Fruit fly (Drosophila melanogaster) whole organism, embryonic: Measurements from ENCODE around the gene run.
A peak's percentile ranks its signal among the peaks of the same experiment; 100 is the strongest.

Source experiments
- C15 ChIP-seq: fragments of 200-800 bp; sonication (Bioruptor generic); IDR thresholded peaks from 3 replicates; pipeline ENCODE4 v1.3.6; 2022; ENCODE audit warnings: missing biosample characterization, missing genetic modification characterization
- CG10366 ChIP-seq: fragments of 200-800 bp; sonication (Bioruptor generic); IDR thresholded peaks from 2 replicates; pipeline ENCODE4 v1.3.6; 2022; ENCODE audit warnings: missing biosample characterization, missing genetic modification characterization
- CG10431 ChIP-seq: fragments of 200-800 bp; sonication (Bioruptor generic); optimal IDR thresholded peaks from 3 replicates; lab custom pipeline; 2018; ENCODE audit warnings: missing biosample characterization, mild to moderate bottlenecking, missing genetic modification characterization
- CG12155 ChIP-seq: fragments of 200-800 bp; sonication (Bioruptor generic); optimal IDR thresholded peaks from 3 replicates; lab custom pipeline; 2016; ENCODE audit warnings: missing biosample characterization, missing genetic modification characterization
- CG15011 ChIP-seq: fragments of 200-800 bp; sonication (Bioruptor generic); optimal IDR thresholded peaks from 3 replicates; lab custom pipeline; 2018; ENCODE audit warnings: missing biosample characterization, mild to moderate bottlenecking, missing genetic modification characterization
- CG15479 ChIP-seq: fragments of 200-800 bp; sonication (Bioruptor generic); optimal IDR thresholded peaks from 3 replicates; lab custom pipeline; 2019; ENCODE audit warnings: missing biosample characterization, mild to moderate bottlenecking, missing genetic modification characterization, moderate library complexity
- CG18011 ChIP-seq: fragments of 200-800 bp; sonication (Bioruptor generic); optimal IDR thresholded peaks from 2 replicates; lab custom pipeline; 2017; ENCODE audit warnings: missing biosample characterization, missing genetic modification characterization, mild to moderate bottlenecking, moderate library complexity, missing genotype
- CG18619 ChIP-seq: fragments of 200-800 bp; sonication (Bioruptor generic); optimal IDR thresholded peaks from 3 replicates; lab custom pipeline; 2017; ENCODE audit warnings: missing biosample characterization, mild to moderate bottlenecking, missing genetic modification characterization
- CG30431 ChIP-seq: fragments of 200-800 bp; sonication (Bioruptor generic); optimal IDR thresholded peaks from 2 replicates; lab custom pipeline; 2017; ENCODE audit warnings: missing biosample characterization, missing genetic modification characterization
- CG33213 ChIP-seq: fragments of 200-800 bp; sonication (Bioruptor generic); optimal IDR thresholded peaks from 3 replicates; lab custom pipeline; 2016; ENCODE audit warnings: missing biosample characterization, missing genetic modification characterization
- CG34376 ChIP-seq: fragments of 200-800 bp; sonication (Bioruptor generic); optimal IDR thresholded peaks from 2 replicates; lab custom pipeline; 2018; ENCODE audit warnings: missing biosample characterization, mild to moderate bottlenecking, missing genetic modification characterization
- CG4424 ChIP-seq: fragments of 200-800 bp; sonication (Bioruptor generic); optimal IDR thresholded peaks from 3 replicates; lab custom pipeline; 2016; ENCODE audit warnings: missing biosample characterization, missing genetic modification characterization
- CG4730 ChIP-seq: fragments of 200-800 bp; sonication (Bioruptor generic); IDR thresholded peaks from 2 replicates; pipeline ENCODE4 v1.3.6; 2022; ENCODE audit warnings: missing biosample characterization, missing genetic modification characterization
- CG6272 ChIP-seq: fragments of 200-800 bp; sonication (Bioruptor generic); IDR thresholded peaks from 2 replicates; pipeline ENCODE4 v1.3.6; 2022; ENCODE audit warnings: missing biosample characterization, missing genetic modification characterization
- CG6854 ChIP-seq: fragments of 200-800 bp; sonication (Bioruptor generic); optimal IDR thresholded peaks from 3 replicates; lab custom pipeline; 2017; ENCODE audit warnings: missing biosample characterization, mild to moderate bottlenecking, missing genetic modification characterization
- CG7271 ChIP-seq: fragments of 200-800 bp; sonication (Bioruptor generic); optimal IDR thresholded peaks from 2 replicates; lab custom pipeline; 2018; ENCODE audit warnings: missing biosample characterization, mild to moderate bottlenecking, missing genetic modification characterization, moderate library complexity
- CG7556 ChIP-seq: fragments of 200-800 bp; sonication (Bioruptor generic); optimal IDR thresholded peaks from 2 replicates; lab custom pipeline; 2017; ENCODE audit warnings: missing biosample characterization, mild to moderate bottlenecking, missing genetic modification characterization
- CG7839 ChIP-seq: fragments of 200-800 bp; sonication (Bioruptor generic); optimal IDR thresholded peaks from 3 replicates; lab custom pipeline; 2018; ENCODE audit warnings: missing biosample characterization, mild to moderate bottlenecking, missing genetic modification characterization, moderate library complexity
- CG7928 ChIP-seq: fragments of 200-800 bp; sonication (Bioruptor generic); optimal IDR thresholded peaks from 2 replicates; lab custom pipeline; 2017; ENCODE audit warnings: missing biosample characterization, mild to moderate bottlenecking, missing genetic modification characterization
- D19A ChIP-seq: fragments of 200-800 bp; optimal IDR thresholded peaks from 3 replicates; lab custom pipeline; 2019; ENCODE audit warnings: missing biosample characterization, mild to moderate bottlenecking, missing genetic modification characterization, moderate library complexity
- Dad ChIP-seq: fragments of 200-800 bp; sonication (Bioruptor generic); optimal IDR thresholded peaks from 3 replicates; lab custom pipeline; 2016; ENCODE audit warnings: missing biosample characterization, missing genetic modification characterization
- Dbx ChIP-seq: fragments of 200-800 bp; sonication (Bioruptor generic); IDR thresholded peaks from 3 replicates; pipeline ENCODE4 v1.3.6; 2022; ENCODE audit warnings: missing biosample characterization, missing genetic modification characterization
- Dip3 ChIP-seq: fragments of 200-800 bp; sonication (Bioruptor generic); optimal IDR thresholded peaks from 3 replicates; lab custom pipeline; 2016; ENCODE audit warnings: missing biosample characterization, missing genetic modification characterization
- Dref ChIP-seq: fragments of 200-800 bp; sonication (Bioruptor generic); IDR thresholded peaks from 2 replicates; pipeline ENCODE4 v1.3.6; 2022; ENCODE audit warnings: missing biosample characterization, missing genetic modification characterization
- HLH3B ChIP-seq: fragments of 200-800 bp; sonication (Bioruptor generic); IDR thresholded peaks from 2 replicates; pipeline ENCODE4 v1.3.6; 2022; ENCODE audit warnings: missing biosample characterization, missing genetic modification characterization
- HmgD ChIP-seq: fragments of 200-800 bp; sonication (Bioruptor generic); optimal IDR thresholded peaks from 3 replicates; lab custom pipeline; 2016; ENCODE audit warnings: missing biosample characterization, missing genetic modification characterization
- Hr51 ChIP-seq, 2 experiments: fragments of 200-800 bp; sonication (Bioruptor generic); optimal IDR thresholded peaks; 2 replicates in 1 of 2; 3 replicates in 1 of 2; lab custom pipeline; 2016 to 2018; ENCODE audit warnings: missing biosample characterization in 2 of 2, missing genetic modification characterization in 2 of 2, mild to moderate bottlenecking in 1 of 2, moderate library complexity in 1 of 2
- NC2α ChIP-seq: fragments of 200-800 bp; sonication (Bioruptor generic); optimal IDR thresholded peaks from 2 replicates; lab custom pipeline; 2016; ENCODE audit warnings: missing biosample characterization, missing genetic modification characterization
- NK7.1 ChIP-seq: fragments of 200-800 bp; sonication (Bioruptor generic); optimal IDR thresholded peaks from 3 replicates; lab custom pipeline; 2016; ENCODE audit warnings: missing biosample characterization, missing genetic modification characterization
- Rfx ChIP-seq: fragments of 200-800 bp; sonication (Bioruptor generic); IDR thresholded peaks from 2 replicates; pipeline ENCODE4 v1.3.6; 2022; ENCODE audit warnings: missing biosample characterization, missing genetic modification characterization
- Spps ChIP-seq: fragments of 200-800 bp; sonication (Bioruptor generic); optimal IDR thresholded peaks from 2 replicates; lab custom pipeline; 2018; ENCODE audit warnings: missing biosample characterization, mild to moderate bottlenecking, missing genetic modification characterization
- abd-A ChIP-seq: fragments of 200-800 bp; sonication (Bioruptor generic); optimal IDR thresholded peaks from 3 replicates; lab custom pipeline; 2019; ENCODE audit warnings: missing biosample characterization, mild to moderate bottlenecking, missing genetic modification characterization, moderate library complexity
- amos ChIP-seq: fragments of 200-800 bp; sonication (Bioruptor generic); IDR thresholded peaks from 2 replicates; pipeline ENCODE4 v1.3.6; 2022; ENCODE audit warnings: missing biosample characterization, missing genetic modification characterization; ENCODE audit not compliant: partially characterized antibody
- ash1 ChIP-seq: fragments of 200-800 bp; sonication (Bioruptor generic); optimal IDR thresholded peaks from 2 replicates; lab custom pipeline; 2018; ENCODE audit warnings: missing biosample characterization, mild to moderate bottlenecking, missing genetic modification characterization
- bsh ChIP-seq, 2 experiments: fragments of 200-800 bp; sonication (Bioruptor generic); optimal IDR thresholded peaks; 2 replicates each; lab custom pipeline; 2017 to 2018; ENCODE audit warnings: mild to moderate bottlenecking in 2 of 2, missing biosample characterization in 2 of 2, missing genetic modification characterization in 2 of 2, moderate library complexity in 1 of 2
- crol ChIP-seq: fragments of 200-800 bp; sonication (Bioruptor generic); IDR thresholded peaks from 2 replicates; pipeline ENCODE4 v1.3.6; 2022; ENCODE audit warnings: missing biosample characterization, missing genetic modification characterization
- dmrt11E ChIP-seq: fragments of 200-800 bp; sonication (Bioruptor generic); optimal IDR thresholded peaks from 3 replicates; lab custom pipeline; 2018; ENCODE audit warnings: missing biosample characterization, mild to moderate bottlenecking, missing genetic modification characterization, moderate library complexity
- ham ChIP-seq: fragments of 200-800 bp; sonication (Bioruptor generic); IDR thresholded peaks from 2 replicates; pipeline ENCODE4 v1.3.6; 2022; ENCODE audit warnings: missing biosample characterization, missing genetic modification characterization
- hkb ChIP-seq, 2 experiments: fragments of 200-800 bp in 1 of 2; fragments of >200 bp in 1 of 2; sonication (Bioruptor generic) in 1 of 2; IDR thresholded peaks in 1 of 2; optimal IDR thresholded peaks in 1 of 2; 2 replicates each; pipeline versions ENCODE4 v1.3.6 to Lab custom; 2017 to 2022; ENCODE audit warnings: missing biosample characterization in 1 of 2, missing genetic modification characterization in 1 of 2
- klu ChIP-seq: fragments of 200-800 bp; sonication (Bioruptor generic); IDR thresholded peaks from 2 replicates; pipeline ENCODE4 v1.3.6; 2022; ENCODE audit warnings: missing biosample characterization, missing genetic modification characterization
- lab ChIP-seq: fragments of 200-800 bp; sonication (Bioruptor generic); optimal IDR thresholded peaks from 3 replicates; lab custom pipeline; 2017; ENCODE audit warnings: missing biosample characterization, missing genetic modification characterization, mild to moderate bottlenecking, moderate library complexity, missing genetic modification reagents
- nom ChIP-seq: fragments of 200-800 bp; sonication (Bioruptor generic); optimal IDR thresholded peaks from 2 replicates; lab custom pipeline; 2017; ENCODE audit warnings: missing biosample characterization, missing genetic modification characterization, mild to moderate bottlenecking, moderate library complexity, missing genetic modification reagents
- sima ChIP-seq: fragments of 200-800 bp; sonication (Bioruptor generic); optimal IDR thresholded peaks from 2 replicates; lab custom pipeline; 2016; ENCODE audit warnings: missing biosample characterization, missing genetic modification characterization
- sisA ChIP-seq: fragments of 200-800 bp; sonication (Bioruptor generic); IDR thresholded peaks from 2 replicates; pipeline ENCODE4 v1.3.6; 2022; ENCODE audit warnings: missing biosample characterization, missing genetic modification characterization
- stwl ChIP-seq: fragments of 200-800 bp; sonication (Bioruptor generic); optimal IDR thresholded peaks from 3 replicates; lab custom pipeline; 2018; ENCODE audit warnings: missing biosample characterization, mild to moderate bottlenecking, missing genetic modification characterization, moderate library complexity
- toy ChIP-seq: fragments of 200-800 bp; sonication (Bioruptor generic); IDR thresholded peaks from 2 replicates; pipeline ENCODE4 v1.3.6; 2022; ENCODE audit warnings: missing biosample characterization, missing genetic modification characterization
- tx ChIP-seq: fragments of 200-800 bp; sonication (Bioruptor generic); optimal IDR thresholded peaks from 2 replicates; lab custom pipeline; 2016; ENCODE audit warnings: missing biosample characterization, missing genetic modification characterization
- vfl ChIP-seq: fragments of 200-800 bp; sonication (Bioruptor generic); optimal IDR thresholded peaks from 2 replicates; lab custom pipeline; 2016; ENCODE audit warnings: missing biosample characterization, missing genetic modification characterization
- zf30C ChIP-seq: fragments of 200-800 bp; sonication (Bioruptor generic); optimal IDR thresholded peaks from 3 replicates; lab custom pipeline; 2018; ENCODE audit warnings: missing biosample characterization, mild to moderate bottlenecking, missing genetic modification characterization

The run gene

DNA sequence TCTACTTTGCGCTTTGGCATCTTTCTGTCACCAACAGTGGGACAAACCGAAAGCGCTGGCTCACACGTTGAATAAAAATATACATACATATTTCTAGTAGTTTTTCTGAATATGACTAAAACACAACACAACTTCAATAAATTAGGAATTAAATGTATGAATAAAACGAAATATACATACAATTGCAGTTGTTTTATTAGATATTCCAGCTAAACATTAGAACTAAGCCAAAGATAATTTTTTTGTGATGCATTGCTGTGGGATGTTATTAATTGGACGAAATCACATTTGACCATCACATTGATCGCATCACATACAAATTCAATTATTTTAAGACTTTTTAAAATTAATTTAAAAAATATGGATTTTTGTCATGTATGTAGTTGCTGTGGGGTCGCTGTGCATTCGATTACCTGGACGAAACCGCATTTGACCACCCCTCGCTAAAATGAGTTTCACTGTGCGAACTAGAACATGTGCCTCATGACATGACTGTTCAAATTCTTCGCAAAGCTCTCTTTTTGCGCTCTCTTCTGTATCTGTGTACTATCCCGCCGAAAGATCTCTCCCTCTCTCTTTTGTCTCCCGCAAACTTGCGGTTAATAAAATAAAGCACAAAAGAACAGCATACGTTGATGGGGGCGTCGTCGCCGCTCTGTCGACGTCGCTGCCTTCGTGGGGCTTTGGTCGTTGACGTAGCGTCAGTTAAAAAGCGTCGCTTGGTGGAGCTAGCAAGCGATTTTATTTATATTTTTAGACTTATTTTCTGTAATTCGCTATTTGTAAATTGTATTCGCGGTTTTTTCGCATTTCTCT is 33.7 kb upstream of the run start, which contains the start of gene Cyp6v1 (continued):
- TF ChIP-seq dmrt11E (tag; lab: Kevin White, UChicago) = no peak
- peak; percentile 40 for TF ChIP-seq CG15011
- TF ChIP-seq klu = 0 out of 2 replicates have a peak, but pooled peaks have one; percentile 19
- TF ChIP-seq nom (GFP tag; lab: Kevin White, UChicago) = peak; percentile 7
- no peak for TF ChIP-seq abd-A (tag; lab: Kevin White, UChicago)
- TF ChIP-seq Hr51 (GFP tag; optimal IDR thresholded peaks at IDR 0.05; lab: Kevin White, UChicago) = peak in 1 of 2 experiments; percentile 49
- TF ChIP-seq zf30C = no peak
- no peak for TF ChIP-seq sima (GFP tag; lab: Kevin White, UChicago)
- TF ChIP-seq bsh (GFP tag; optimal IDR thresholded peaks at IDR 0.05; lab: Kevin White, UChicago) = peak in 1 of 2 experiments; percentile 51
- TF ChIP-seq ham (GFP tag; lab: Robert Waterston, UW) = no peak
- TF ChIP-seq CG4424 (GFP tag; lab: Kevin White, UChicago) = no peak
- TF ChIP-seq CG7271 (tag; lab: Kevin White, UChicago) = no peak
- TF ChIP-seq Rfx (GFP tag; lab: Robert Waterston, UW) = peak; percentile 36; the same call in 1 of the 2 replicates
- 0 out of 2 replicates have a peak, but pooled peaks have one; percentile 36 for TF ChIP-seq sisA (GFP tag; lab: Robert Waterston, UW)
- TF ChIP-seq tx (GFP tag; lab: Kevin White, UChicago) = no peak
- TF ChIP-seq crol (GFP tag; lab: Robert Waterston, UW) = no peak
- TF ChIP-seq HLH3B (GFP tag; lab: Robert Waterston, UW) = no peak
- TF ChIP-seq NC2α (GFP tag; lab: Kevin White, UChicago) = no peak
- TF ChIP-seq CG18619 (GFP tag; lab: Kevin White, UChicago) = peak; percentile 70
- no peak for TF ChIP-seq CG6272 (GFP tag; lab: Robert Waterston, UW)
- no peak for TF ChIP-seq Spps (tag; lab: Kevin White, UChicago)
- TF ChIP-seq amos (GFP tag; lab: Robert Waterston, UW) = no peak
- no peak; the same call in 1 of the 2 replicates for TF ChIP-seq CG10366 (GFP tag; lab: Robert Waterston, UW)
- TF ChIP-seq D19A = no peak
- TF ChIP-seq CG7928 (GFP tag; lab: Kevin White, UChicago) = no peak
- no peak for TF ChIP-seq Dad
- no peak for TF ChIP-seq CG15479 (GFP tag; lab: Kevin White, UChicago)
- TF ChIP-seq CG30431 (GFP tag; lab: Kevin White, UChicago) = no peak
- TF ChIP-seq CG6854 (GFP tag; lab: Kevin White, UChicago) = no peak
- no peak for TF ChIP-seq CG4730 (GFP tag; lab: Robert Waterston, UW)
- peak; percentile 66 for TF ChIP-seq CG7839 (tag; lab: Kevin White, UChicago)
- TF ChIP-seq CG33213 (GFP tag; lab: Kevin White, UChicago) = no peak
- TF ChIP-seq NK7.1 (GFP tag; lab: Kevin White, UChicago) = no peak
- peak; percentile 27 for TF ChIP-seq CG18011 (GFP tag; lab: Kevin White, UChicago)
- TF ChIP-seq Dip3 = no peak
- TF ChIP-seq HmgD (GFP tag; lab: Kevin White, UChicago) = no peak
- TF ChIP-seq CG12155 = peak; percentile 21
- no peak for TF ChIP-seq CG10431 (GFP tag; lab: Kevin White, UChicago)
- TF ChIP-seq ash1 (GFP tag; lab: Kevin White, UChicago) = no peak
- no peak for TF ChIP-seq Dref (GFP tag; lab: Robert Waterston, UW)
- no peak for TF ChIP-seq hkb (optimal IDR thresholded peaks at IDR 0.05; lab: Kevin White, UChicago)
- no peak for TF ChIP-seq hkb (GFP tag; IDR thresholded peaks at IDR 0.05; lab: Robert Waterston, UW)
- TF ChIP-seq lab = peak; percentile 25
- peak; percentile 0 for TF ChIP-seq CG34376 (GFP tag; lab: Kevin White, UChicago)
- TF ChIP-seq C15 (GFP tag; lab: Robert Waterston, UW) = no peak
- no peak for TF ChIP-seq toy (GFP tag; lab: Robert Waterston, UW)
- TF ChIP-seq Dbx (GFP tag; lab: Robert Waterston, UW) = no peak
- TF ChIP-seq vfl (GFP tag; lab: Kevin White, UChicago) = no peak
- no peak for TF ChIP-seq stwl (tag; lab: Kevin White, UChicago)
- peak; percentile 70 for TF ChIP-seq CG7556 (GFP tag; lab: Kevin White, UChicago)
